Fruit fly (Drosophila melanogaster) whole organism, embryonic: ENCODE results near the gene Tfb4.

Experiments used
- Bdp1 ChIP-seq: fragments of 200-800 bp; sonication (Bioruptor generic); optimal IDR thresholded peaks from 3 replicates; lab custom pipeline; 2016; ENCODE audit warnings: missing biosample characterization, missing genetic modification characterization
- C15 ChIP-seq: fragments of 200-800 bp; sonication (Bioruptor generic); IDR thresholded peaks from 3 replicates; pipeline ENCODE4 v1.3.6; 2022; ENCODE audit warnings: missing biosample characterization, missing genetic modification characterization
- CG10147 ChIP-seq: fragments of 200-800 bp; sonication (Bioruptor generic); optimal IDR thresholded peaks from 2 replicates; lab custom pipeline; 2019; ENCODE audit warnings: missing biosample characterization, mild to moderate bottlenecking, missing genetic modification characterization, moderate library complexity
- CG11560 ChIP-seq: fragments of 200-800 bp; sonication (Bioruptor generic); IDR thresholded peaks from 3 replicates; pipeline ENCODE4 v1.3.6; 2022; ENCODE audit warnings: missing biosample characterization, missing genetic modification characterization
- CG12391 ChIP-seq: fragments of 200-800 bp; sonication (Bioruptor generic); optimal IDR thresholded peaks from 3 replicates; lab custom pipeline; 2018; ENCODE audit warnings: missing biosample characterization, mild to moderate bottlenecking, missing genetic modification characterization, moderate library complexity
- CG13424 ChIP-seq: fragments of 200-800 bp; sonication (Bioruptor generic); optimal IDR thresholded peaks from 2 replicates; lab custom pipeline; 2019; ENCODE audit warnings: missing biosample characterization, mild to moderate bottlenecking, missing genetic modification characterization, moderate library complexity
- CG14014 ChIP-seq: fragments of 200-800 bp; sonication (Bioruptor generic); IDR thresholded peaks from 2 replicates; pipeline ENCODE4 v1.3.6; 2022; ENCODE audit warnings: missing biosample characterization, missing genetic modification characterization
- CG16813 ChIP-seq: fragments of 200-800 bp; sonication (Bioruptor generic); IDR thresholded peaks from 3 replicates; pipeline ENCODE4 v1.3.6; 2022; ENCODE audit warnings: missing biosample characterization, missing genetic modification characterization; ENCODE audit not compliant: partially characterized antibody
- CG1792 ChIP-seq: fragments of 200-800 bp; sonication (Bioruptor generic); optimal IDR thresholded peaks from 2 replicates; lab custom pipeline; 2016; ENCODE audit warnings: missing biosample characterization, missing genetic modification characterization
- CG2202 ChIP-seq: fragments of 200-800 bp; sonication (Bioruptor generic); optimal IDR thresholded peaks from 2 replicates; lab custom pipeline; 2018; ENCODE audit warnings: missing biosample characterization, mild to moderate bottlenecking, missing genetic modification characterization
- CG3281 ChIP-seq: fragments of 200-800 bp; sonication (Bioruptor generic); optimal IDR thresholded peaks from 3 replicates; lab custom pipeline; 2017; ENCODE audit warnings: missing biosample characterization, mild to moderate bottlenecking, missing genetic modification characterization
- CG3726 ChIP-seq: fragments of 200-800 bp; sonication (Bioruptor generic); IDR thresholded peaks from 3 replicates; pipeline ENCODE4, ENCODE4 v1.3.6; 2022; ENCODE audit warnings: missing biosample characterization, missing genetic modification characterization
- CG3847 ChIP-seq: fragments of 200-800 bp; sonication (Bioruptor generic); IDR thresholded peaks from 2 replicates; pipeline ENCODE4 v1.3.6; 2022; ENCODE audit warnings: missing biosample characterization, missing genetic modification characterization
- CG3995 ChIP-seq: fragments of 200-800 bp; sonication (Bioruptor generic); optimal IDR thresholded peaks from 3 replicates; lab custom pipeline; 2016; ENCODE audit warnings: missing biosample characterization, missing genetic modification characterization
- CG42726 ChIP-seq: fragments of 200-800 bp; sonication (Bioruptor generic); IDR thresholded peaks from 2 replicates; pipeline ENCODE4 v1.3.6; 2022; ENCODE audit warnings: missing biosample characterization, missing genetic modification characterization; ENCODE audit not compliant: partially characterized antibody
- CG4328 ChIP-seq: fragments of 200-800 bp; sonication (Bioruptor generic); optimal IDR thresholded peaks from 3 replicates; lab custom pipeline; 2017; ENCODE audit warnings: missing biosample characterization, missing genetic modification reagents, missing genetic modification characterization
- CG6175 ChIP-seq: fragments of 200-800 bp; sonication (Bioruptor generic); IDR thresholded peaks from 3 replicates; pipeline ENCODE4 v1.3.6; 2022; ENCODE audit warnings: missing biosample characterization, missing genetic modification characterization
- CG6689 ChIP-seq: fragments of 200-800 bp; sonication (Bioruptor generic); IDR thresholded peaks from 2 replicates; pipeline ENCODE4 v1.3.6; 2022; ENCODE audit warnings: missing biosample characterization, missing genetic modification characterization
- CG8388 ChIP-seq: fragments of 200-800 bp; sonication (Bioruptor generic); optimal IDR thresholded peaks from 2 replicates; lab custom pipeline; 2019; ENCODE audit warnings: missing biosample characterization, mild to moderate bottlenecking, missing genetic modification characterization, moderate library complexity
- CG9215 ChIP-seq: fragments of 200-800 bp; sonication (Bioruptor generic); IDR thresholded peaks from 2 replicates; pipeline ENCODE4 v1.3.6; 2022; ENCODE audit warnings: missing biosample characterization, missing genetic modification characterization
- CG9817 ChIP-seq: fragments of 200-800 bp; sonication (Bioruptor generic); optimal IDR thresholded peaks from 2 replicates; lab custom pipeline; 2018; ENCODE audit warnings: missing biosample characterization, mild to moderate bottlenecking, missing genetic modification characterization, moderate library complexity
- CrebB ChIP-seq: fragments of 200-800 bp; sonication (Bioruptor generic); optimal IDR thresholded peaks from 3 replicates; lab custom pipeline; 2018; ENCODE audit warnings: missing biosample characterization, mild to moderate bottlenecking, missing genetic modification characterization
- Dll ChIP-seq: fragments of 200-800 bp; sonication (Bioruptor generic); IDR thresholded peaks from 4 replicates; pipeline ENCODE4 v1.3.6; 2022; ENCODE audit warnings: missing biosample characterization, missing genetic modification characterization; ENCODE audit not compliant: partially characterized antibody
- Drgx ChIP-seq: fragments of 200-800 bp; sonication (Bioruptor generic); IDR thresholded peaks from 2 replicates; pipeline ENCODE4 v1.3.6; 2022; ENCODE audit warnings: missing biosample characterization, missing genetic modification characterization
- HLHmδ ChIP-seq: fragments of 200-800 bp; sonication (Bioruptor generic); optimal IDR thresholded peaks from 2 replicates; lab custom pipeline; 2018; ENCODE audit warnings: missing biosample characterization, mild to moderate bottlenecking, missing genetic modification characterization, moderate library complexity
- Hand ChIP-seq: fragments of 200-800 bp; sonication (Bioruptor generic); optimal IDR thresholded peaks from 2 replicates; lab custom pipeline; 2017; ENCODE audit warnings: mild to moderate bottlenecking, missing biosample characterization, missing genetic modification reagents, missing genetic modification characterization
- Lhr ChIP-seq: fragments of 200-800 bp; sonication (Bioruptor generic); optimal IDR thresholded peaks from 3 replicates; lab custom pipeline; 2017; ENCODE audit warnings: mild to moderate bottlenecking, missing biosample characterization, missing genetic modification reagents, missing genetic modification characterization
- Lpt ChIP-seq: fragments of >200 bp; optimal IDR thresholded peaks from 2 replicates; lab custom pipeline; 2018; ENCODE audit warnings: missing biosample characterization, missing genetic modification characterization
- Sry-β ChIP-seq: fragments of 200-800 bp; sonication (Bioruptor generic); optimal IDR thresholded peaks from 2 replicates; lab custom pipeline; 2018; ENCODE audit warnings: missing biosample characterization, mild to moderate bottlenecking, missing genetic modification characterization, moderate library complexity
- btn ChIP-seq: fragments of 200-800 bp; sonication (Bioruptor generic); optimal IDR thresholded peaks from 2 replicates; lab custom pipeline; 2016; ENCODE audit warnings: missing biosample characterization, missing genetic modification characterization
- caup ChIP-seq: fragments of 200-800 bp; sonication (Bioruptor generic); optimal IDR thresholded peaks from 3 replicates; lab custom pipeline; 2017; ENCODE audit warnings: missing biosample characterization, mild to moderate bottlenecking, missing genetic modification characterization, moderate library complexity; ENCODE audit not compliant: severe bottlenecking
- cwo ChIP-seq: fragments of 200-800 bp; sonication (Bioruptor generic); optimal IDR thresholded peaks from 3 replicates; lab custom pipeline; 2017; ENCODE audit warnings: missing biosample characterization, missing genetic modification characterization, mild to moderate bottlenecking, moderate library complexity, missing genetic modification reagents
- dimm ChIP-seq: fragments of 200-800 bp; sonication (Bioruptor generic); IDR thresholded peaks from 2 replicates; pipeline ENCODE4 v1.3.6; 2022; ENCODE audit warnings: missing biosample characterization, missing genetic modification characterization
- ems ChIP-seq: fragments of 200-800 bp; sonication (Bioruptor generic); optimal IDR thresholded peaks from 3 replicates; lab custom pipeline; 2016; ENCODE audit warnings: missing biosample characterization, missing genetic modification characterization
- esg ChIP-seq: fragments of 200-800 bp; sonication (Bioruptor generic); conservative IDR thresholded peaks from 2 replicates; pipeline ENCODE4 v1.3.6; 2022; ENCODE audit warnings: missing biosample characterization, missing genetic modification characterization
- eyg ChIP-seq: fragments of 200-800 bp; sonication (Bioruptor generic); optimal IDR thresholded peaks from 3 replicates; lab custom pipeline; 2016; ENCODE audit warnings: missing biosample characterization, missing genetic modification characterization
- fd3F ChIP-seq: fragments of 200-800 bp; sonication (Bioruptor generic); optimal IDR thresholded peaks from 2 replicates; lab custom pipeline; 2018; ENCODE audit warnings: missing biosample characterization, mild to moderate bottlenecking, missing genetic modification characterization, moderate library complexity
- gce ChIP-seq: fragments of 200-800 bp; sonication (Bioruptor generic); IDR thresholded peaks from 3 replicates; pipeline ENCODE4 v1.3.6; 2022; ENCODE audit warnings: missing biosample characterization, missing genetic modification characterization
- gro ChIP-seq: fragments of 200-800 bp; sonication (Bioruptor generic); optimal IDR thresholded peaks from 2 replicates; lab custom pipeline; 2016; ENCODE audit warnings: missing biosample characterization, missing genetic modification characterization
- insv ChIP-seq, 2 experiments: fragments of 200-800 bp; sonication (Bioruptor generic); optimal IDR thresholded peaks; 3 replicates each; lab custom pipeline; 2016 to 2018; ENCODE audit warnings: missing biosample characterization in 2 of 2, missing genetic modification characterization in 2 of 2
- kah ChIP-seq: fragments of 200-800 bp; sonication (Bioruptor generic); optimal IDR thresholded peaks from 2 replicates; lab custom pipeline; 2018; ENCODE audit warnings: missing biosample characterization, mild to moderate bottlenecking, missing genetic modification characterization
- klu ChIP-seq: fragments of 200-800 bp; sonication (Bioruptor generic); IDR thresholded peaks from 2 replicates; pipeline ENCODE4 v1.3.6; 2022; ENCODE audit warnings: missing biosample characterization, missing genetic modification characterization
- nerfin-2 ChIP-seq: fragments of 200-800 bp; sonication (Bioruptor generic); IDR thresholded peaks from 2 replicates; pipeline ENCODE4 v1.3.6; 2022; ENCODE audit warnings: missing biosample characterization, missing genetic modification characterization; ENCODE audit not compliant: partially characterized antibody
- org-1 ChIP-seq: fragments of 200-800 bp; sonication (Bioruptor generic); optimal IDR thresholded peaks from 2 replicates; lab custom pipeline; 2017; ENCODE audit warnings: missing biosample characterization, missing genetic modification characterization
- phol ChIP-seq: fragments of 200-800 bp; sonication (Bioruptor generic); optimal IDR thresholded peaks from 3 replicates; lab custom pipeline; 2018; ENCODE audit warnings: missing biosample characterization, mild to moderate bottlenecking, missing genetic modification characterization, moderate library complexity
- row ChIP-seq: fragments of 200-800 bp; sonication (Bioruptor generic); IDR thresholded peaks from 3 replicates; pipeline ENCODE4 v1.3.6; 2022; ENCODE audit warnings: missing biosample characterization, missing genetic modification characterization
- seq ChIP-seq: fragments of 200-800 bp; sonication (Bioruptor generic); IDR thresholded peaks from 2 replicates; pipeline ENCODE4 v1.3.6; 2022; ENCODE audit warnings: missing biosample characterization, missing genetic modification characterization
- slou ChIP-seq: fragments of 200-800 bp; sonication (Bioruptor generic); optimal IDR thresholded peaks from 3 replicates; lab custom pipeline; 2016; ENCODE audit warnings: missing biosample characterization, missing genetic modification characterization
- sug ChIP-seq: fragments of 200-800 bp; optimal IDR thresholded peaks from 2 replicates; lab custom pipeline; 2019; ENCODE audit warnings: missing biosample characterization, mild to moderate bottlenecking, missing genetic modification characterization, moderate library complexity
- tx ChIP-seq: fragments of 200-800 bp; sonication (Bioruptor generic); optimal IDR thresholded peaks from 2 replicates; lab custom pipeline; 2016; ENCODE audit warnings: missing biosample characterization, missing genetic modification characterization

Gene Tfb4

dm6 chr2L:1169867-1170415, 19.5 kb upstream of the Tfb4 start, which contains the start of the genes CG31922 and Plap (continued):
- TF ChIP-seq CG4328 (GFP tag; lab: Kevin White, UChicago) (peak; percentile 55), klu (peak; percentile 52), CG9215 (GFP tag; lab: Robert Waterston, UW) (peak; percentile 78), tx (peak; percentile 41), HLHmδ (GFP tag; lab: Kevin White, UChicago) (no peak), org-1 (GFP tag; lab: Kevin White, UChicago) (no peak), Sry-β (GFP tag; lab: Kevin White, UChicago) (no peak), seq (GFP tag; lab: Robert Waterston, UW) (peak; percentile 32; the same call in 1 of the 2 replicates), nerfin-2 (GFP tag; lab: Robert Waterston, UW) (peak; percentile 81), gro (peak; percentile 31), Lpt (GFP tag; lab: Kevin White, UChicago) (no peak), cwo (GFP tag; lab: Kevin White, UChicago) (peak; percentile 6), CG10147 (GFP tag; lab: Kevin White, UChicago) (peak; percentile 76), eyg (GFP tag; lab: Kevin White, UChicago) (no peak), phol (tag; lab: Kevin White, UChicago) (peak; percentile 79), row (peak; percentile 96), CG3995 (peak; percentile 64), CG42726 (no peak), CG3847 (GFP tag; lab: Robert Waterston, UW) (peak; percentile 78), CG14014 (GFP tag; lab: Robert Waterston, UW) (0 out of 2 replicates have a peak, but pooled peaks have one; percentile 30), insv (GFP tag; optimal IDR thresholded peaks at IDR 0.05; lab: Kevin White, UChicago) (peak in 1 of 2 experiments; percentile 35), Lhr (GFP tag; lab: Kevin White, UChicago) (peak; percentile 59), gce (no peak), CG13424 (tag; lab: Kevin White, UChicago) (peak; percentile 76), CG2202 (tag; lab: Kevin White, UChicago) (peak; percentile 9), btn (no peak), Drgx (GFP tag; lab: Robert Waterston, UW) (no peak), caup (GFP tag; lab: Kevin White, UChicago) (peak; percentile 14), sug (peak; percentile 87), CG16813 (GFP tag; lab: Robert Waterston, UW) (peak; percentile 94), Bdp1 (peak; percentile 64), CG9817 (tag; lab: Kevin White, UChicago) (peak; percentile 72), C15 (GFP tag; lab: Robert Waterston, UW) (no peak), fd3F (GFP tag; lab: Kevin White, UChicago) (peak; percentile 57), Dll (peak; percentile 96), slou (GFP tag; lab: Kevin White, UChicago) (peak; percentile 68), CG6689 (GFP tag; lab: Robert Waterston, UW) (0 out of 2 replicates have a peak, but pooled peaks have one; percentile 37), CG12391 (peak; percentile 82), kah (GFP tag; lab: Kevin White, UChicago) (no peak), CG6175 (GFP tag; lab: Robert Waterston, UW) (no peak), ems (GFP tag; lab: Kevin White, UChicago) (peak; percentile 71), CG1792 (GFP tag; lab: Kevin White, UChicago) (peak; percentile 39), esg (GFP tag; lab: Robert Waterston, UW) (peak; percentile 20; the same call in 1 of the 2 replicates), Hand (GFP tag; lab: Kevin White, UChicago) (no peak), CG11560 (tag; lab: Robert Waterston, UW) (0 out of 3 replicates have a peak, but pooled peaks have one; percentile 55), CG3281 (GFP tag; lab: Kevin White, UChicago) (peak; percentile 63), CrebB (tag; lab: Kevin White, UChicago) (peak; percentile 32), CG8388 (GFP tag; lab: Kevin White, UChicago) (peak; percentile 58), dimm (GFP tag; lab: Robert Waterston, UW) (no peak), CG3726 (GFP tag; lab: Robert Waterston, UW) (no peak)
